Worm (Caenorhabditis elegans): Measurements from ENCODE around the gene C10C6.3.
"Not testable (repeated sequence)": the region's sequence is repeated elsewhere in the genome, so short reads cannot be mapped to it uniquely, and the experiment has no call there.

DNA sequence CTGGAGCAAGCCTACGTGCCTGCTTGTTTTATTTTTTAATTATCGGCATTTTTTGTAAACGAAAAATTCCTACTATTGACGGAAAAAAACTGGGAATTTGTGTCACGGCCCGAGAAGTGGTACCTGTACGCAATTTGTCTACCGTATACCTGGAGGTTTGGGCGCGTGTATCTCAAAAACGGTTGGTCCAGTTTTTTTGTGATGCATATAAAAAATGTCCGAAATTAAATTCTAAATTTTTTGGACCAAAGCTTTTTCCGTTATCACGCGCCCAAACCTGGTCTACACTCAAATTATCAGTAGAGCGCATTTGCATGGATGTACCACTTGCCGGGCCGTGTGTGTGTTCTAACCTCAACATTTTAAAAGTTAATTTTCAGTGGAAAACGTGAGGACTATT lies 48.3 kb downstream of the C10C6.3 start, which contains the start of gene F22B3.5:
- not testable (repeated sequence) for TF ChIP-seq ztf-4, pqm-1, fos-1, nhr-76, ceh-82, lin-39, jun-1, unc-39 (tag; optimal IDR thresholded peaks at IDR 0.05)
